Fruit fly (Drosophila melanogaster): Measurements from ENCODE around the gene CG31752.

- TF ChIP-seq psq (optimal IDR thresholded peaks at IDR 0.05), result no peak
- TF ChIP-seq insv (optimal IDR thresholded peaks at IDR 0.05), result no peak
- no peak for TF ChIP-seq Myc (optimal IDR thresholded peaks at IDR 0.05)
- no peak for TF ChIP-seq h (optimal IDR thresholded peaks at IDR 0.05)
- no peak for TF ChIP-seq ttk (optimal IDR thresholded peaks at IDR 0.05)
These were observed 43.7 kb upstream of the CG31752 start for dm6 chr2L:18884783-18885182.

Measured in Kc167 (cell line).